Fruit fly (Drosophila melanogaster) whole organism, wandering third instar larva: ENCODE results near the gene Cpr67Fb.

ENCODE experiments used
- HLH106 ChIP-seq: fragments of 200-800 bp; optimal IDR thresholded peaks from 3 replicates; lab custom pipeline; 2019; ENCODE audit warnings: missing biosample characterization, mild to moderate bottlenecking, missing genetic modification characterization, moderate library complexity
- Hr83 ChIP-seq: fragments of 200-300 bp; sonication (Bioruptor generic); optimal IDR thresholded peaks from 2 replicates; lab custom pipeline; 2016; ENCODE audit warnings: missing biosample characterization, mild to moderate bottlenecking, missing genetic modification characterization, moderate library complexity; ENCODE audit not compliant: poor library complexity, severe bottlenecking
- Mio ChIP-seq: sonication (Bioruptor generic); optimal IDR thresholded peaks from 2 replicates; lab custom pipeline; 2016; ENCODE audit warnings: missing biosample characterization, missing genetic modification characterization
- Myc ChIP-seq: fragments of >200 bp; optimal IDR thresholded peaks from 2 replicates; lab custom pipeline; 2017
- Rel ChIP-seq, 2 experiments: fragments of 200-800 bp; sonication (Bioruptor generic) in 1 of 2; optimal IDR thresholded peaks; 2 replicates in 1 of 2; 3 replicates in 1 of 2; lab custom pipeline; 2016 to 2019; ENCODE audit warnings: mild to moderate bottlenecking in 2 of 2, missing biosample characterization in 2 of 2, missing genetic modification characterization in 2 of 2, moderate library complexity in 1 of 2
- br ChIP-seq: fragments of 200-800 bp; sonication (Bioruptor generic); optimal IDR thresholded peaks from 2 replicates; lab custom pipeline; 2016; ENCODE audit warnings: missing biosample characterization, missing genetic modification characterization
- dsf ChIP-seq: sonication (Bioruptor generic); optimal IDR thresholded peaks from 2 replicates; lab custom pipeline; 2016; ENCODE audit warnings: missing biosample characterization, missing genetic modification characterization, borderline replicate concordance
- foxo ChIP-seq, 2 experiments: fragments of 200-800 bp; sonication (Bioruptor generic); optimal IDR thresholded peaks; 2 replicates in 1 of 2; 3 replicates in 1 of 2; lab custom pipeline; 2016 to 2017; ENCODE audit warnings: missing biosample characterization in 2 of 2, missing genetic modification characterization in 2 of 2
- pan ChIP-seq: fragments of >200 bp; optimal IDR thresholded peaks from 2 replicates; lab custom pipeline; 2017
- psq ChIP-seq: fragments of 200-800 bp; sonication (Bioruptor generic); optimal IDR thresholded peaks from 3 replicates; lab custom pipeline; 2017; ENCODE audit warnings: missing biosample characterization, mild to moderate bottlenecking, missing genetic modification characterization, moderate library complexity

DNA sequence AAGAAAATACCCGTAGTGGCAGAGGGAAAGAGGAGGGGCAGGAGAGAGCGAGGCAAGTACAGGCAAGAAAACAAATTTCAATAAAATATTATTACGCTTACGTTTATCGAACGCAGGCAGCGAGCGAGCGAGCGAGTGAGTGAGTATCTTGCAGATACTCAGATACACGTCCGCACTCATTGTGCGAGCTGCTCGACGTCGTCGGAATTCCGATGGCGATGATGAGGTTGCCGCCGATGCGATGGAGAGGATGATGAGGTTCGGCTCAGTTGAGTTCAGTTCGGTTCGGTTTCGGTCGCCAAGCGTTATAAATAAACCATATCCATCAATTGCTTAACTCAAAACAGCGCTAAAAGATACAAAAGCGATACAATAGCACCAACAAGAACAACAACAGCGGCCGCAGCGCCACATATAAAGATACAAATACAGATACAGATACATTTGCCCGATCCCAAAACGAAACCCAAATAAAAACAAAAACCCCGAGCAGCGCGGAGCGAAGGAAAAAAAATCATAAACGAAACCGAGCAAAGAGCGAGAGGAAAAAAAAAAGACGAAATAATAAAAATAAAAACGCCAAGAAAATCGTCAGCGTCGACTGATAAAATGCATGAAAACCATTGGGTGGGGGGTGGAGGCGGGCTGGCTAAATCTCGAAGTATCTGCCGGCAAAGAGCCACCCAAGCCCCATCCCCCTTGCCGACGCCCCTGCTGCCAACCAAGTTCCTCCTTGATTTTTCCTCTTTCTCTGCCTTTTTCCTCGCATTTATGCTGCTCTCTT is 41.4 kb upstream of the Cpr67Fb start:
- TF ChIP-seq Hr83 = peak; percentile 81
- TF ChIP-seq Myc = no peak
- no peak for TF ChIP-seq pan
- TF ChIP-seq dsf (GFP tag; lab: Kevin White, UChicago) = no peak
- peak; percentile 93 for TF ChIP-seq Rel (GFP tag; optimal IDR thresholded peaks at IDR 0.05; lab: Kevin White, UChicago)
- peak; percentile 58 for TF ChIP-seq Rel (tag; optimal IDR thresholded peaks at IDR 0.05; lab: Kevin White, UChicago)
- TF ChIP-seq foxo (GFP tag; optimal IDR thresholded peaks at IDR 0.05; lab: Kevin White, UChicago) = peak; percentile 51 to 85
- TF ChIP-seq Mio = no peak
- TF ChIP-seq psq = peak; percentile 90
- TF ChIP-seq HLH106 (tag; lab: Kevin White, UChicago) = peak; percentile 11
- TF ChIP-seq br (GFP tag; lab: Kevin White, UChicago) = peak; percentile 72
